Worm (Caenorhabditis elegans) whole organism, L4/young adult: ENCODE measurements around the gene far-8.

Source experiments
- W03F9.2 ChIP-seq: fragments of 150-350 bp; optimal IDR thresholded peaks from 2 replicates; lab custom pipeline; 2014; ENCODE audit warnings: missing biosample characterization, missing genetic modification characterization
- dao-5 ChIP-seq: sonication (generic microtip); optimal IDR thresholded peaks from 2 replicates; lab custom pipeline; 2016; ENCODE audit warnings: missing genotype, missing genetic modification characterization, moderate library complexity, missing compliant biosample characterization
- him-1 ChIP-seq: sonication (generic microtip); optimal IDR thresholded peaks from 2 replicates; lab custom pipeline; 2016; ENCODE audit warnings: missing genotype, missing genetic modification reagents, missing genetic modification characterization, missing compliant biosample characterization

ce11 chrIII:891014-891413 lies 48.3 kb downstream of the far-8 start, which contains the start of gene T24C4.10:
- TF ChIP-seq him-1 (tag; lab: Kevin White, UChicago) (no peak), W03F9.2 (tag; lab: Kevin White, UChicago) (no peak), dao-5 (tag; lab: Kevin White, UChicago) (no peak)
